Fruit fly (Drosophila melanogaster): ENCODE data around the gene Dic2.

DNA sequence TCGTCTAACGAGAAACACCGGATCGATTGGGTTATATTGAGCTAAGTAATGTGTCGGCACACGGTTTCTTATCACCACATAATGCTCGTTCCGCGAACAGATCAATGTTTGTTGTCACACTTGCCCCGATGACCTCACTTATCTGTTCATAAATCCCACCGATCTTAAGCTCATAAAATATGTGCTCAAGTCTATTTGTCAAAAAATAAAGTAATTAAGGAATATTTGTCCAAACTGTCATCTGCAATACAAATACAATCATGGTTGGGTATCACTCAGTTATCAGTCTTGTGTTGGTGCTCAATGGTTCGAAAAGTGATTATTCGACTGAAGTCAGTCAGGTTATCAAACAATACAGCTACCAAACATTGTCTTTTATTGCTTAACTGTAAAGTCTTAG is 47.0 kb upstream of the Dic2 start:
- no peak for TF ChIP-seq CG1620 (GFP tag; optimal IDR thresholded peaks at IDR 0.05)
- no peak for TF ChIP-seq CG11617 (GFP tag; optimal IDR thresholded peaks at IDR 0.05)
- TF ChIP-seq CG7045 (GFP tag; optimal IDR thresholded peaks at IDR 0.05) = no peak
- TF ChIP-seq CG5204 (GFP tag; optimal IDR thresholded peaks at IDR 0.05) = no peak
- TF ChIP-seq cic (GFP tag; optimal IDR thresholded peaks at IDR 0.05) = no peak
- no peak for TF ChIP-seq Hr96 (GFP tag; optimal IDR thresholded peaks at IDR 0.05)
- no peak for TF ChIP-seq ovo (GFP tag; optimal IDR thresholded peaks at IDR 0.05)
- TF ChIP-seq toe (GFP tag; optimal IDR thresholded peaks at IDR 0.05) = no peak
- TF ChIP-seq kay (GFP tag; ENCODE audit: borderline replicate concordance) = no peak
